Worm (Caenorhabditis elegans): ENCODE measurements around the gene faah-5.
"Not testable (repeated sequence)": the region's sequence is repeated elsewhere in the genome, so short reads cannot be mapped to it uniquely, and the experiment has no call there.

faah-5 gene

DNA sequence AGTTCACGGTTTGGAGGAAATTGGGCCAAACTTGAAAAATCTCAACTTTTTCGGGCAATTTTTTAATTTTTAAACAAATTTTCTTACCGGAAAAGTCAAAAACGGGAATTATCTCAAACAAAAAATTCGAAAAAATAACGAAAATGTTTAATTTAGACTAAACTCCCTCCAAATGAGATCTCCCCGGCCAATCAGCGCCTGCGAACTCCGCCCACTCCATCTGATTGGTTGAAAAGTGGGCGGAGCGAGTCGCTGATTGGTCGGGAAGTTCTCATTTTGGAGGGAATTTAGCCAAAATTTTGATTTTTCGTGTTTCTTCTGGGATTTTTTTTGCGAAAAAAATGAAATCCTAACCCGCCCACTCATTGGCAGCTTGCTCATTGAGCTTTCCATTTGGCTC lies 5.4 kb upstream of the faah-5 start:
- TF ChIP-seq sea-1 (GFP tag; conservative IDR thresholded peaks at IDR 0.05) = no peak
- no peak for TF ChIP-seq ets-7 (tag; optimal IDR thresholded peaks at IDR 0.05)
- no peak for TF ChIP-seq hnd-1 (tag; optimal IDR thresholded peaks at IDR 0.05)
- no peak for TF ChIP-seq B0310.2 (tag; optimal IDR thresholded peaks at IDR 0.05)
- no peak for TF ChIP-seq pes-1 (GFP tag; IDR thresholded peaks at IDR 0.05)
- no peak for TF ChIP-seq flt-1 (GFP tag; IDR thresholded peaks at IDR 0.05)
- TF ChIP-seq ceh-36 (tag; optimal IDR thresholded peaks at IDR 0.05) = no peak
- no peak for TF ChIP-seq tbx-37 (GFP tag; conservative IDR thresholded peaks at IDR 0.05)
- no peak for TF ChIP-seq tbx-11 (GFP tag; IDR thresholded peaks at IDR 0.05)
- no peak for TF ChIP-seq hmbx-1 (tag; optimal IDR thresholded peaks at IDR 0.05)
- TF ChIP-seq scrt-1 (GFP tag; IDR thresholded peaks at IDR 0.05) = no peak
- TF ChIP-seq F13C5.2 (tag; optimal IDR thresholded peaks at IDR 0.05) = no peak

DNA sequence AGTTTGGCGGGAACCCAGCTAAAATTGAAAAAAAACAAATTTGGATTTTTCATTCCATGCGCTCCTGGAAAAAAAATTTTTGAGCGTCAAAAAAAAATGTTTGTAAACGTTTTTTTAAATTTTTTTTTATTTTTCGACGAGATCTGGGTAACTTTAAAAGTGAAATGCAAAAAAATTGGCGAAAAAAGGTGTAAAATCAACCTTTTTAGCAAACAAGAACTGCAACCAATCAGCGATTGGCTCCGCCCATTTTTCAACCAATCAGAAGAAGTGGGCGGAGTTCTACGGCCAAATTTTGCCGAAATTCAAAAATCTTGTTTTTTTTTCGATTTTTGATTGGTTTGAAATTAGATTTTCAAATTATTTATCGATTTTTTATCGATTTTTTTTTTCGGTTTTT lies 4.3 kb upstream of the faah-5 start:
- TF ChIP-seq hmg-4 (GFP tag; optimal IDR thresholded peaks at IDR 0.05) (no peak), ets-7 (tag; optimal IDR thresholded peaks at IDR 0.05) (no peak), hnd-1 (tag; optimal IDR thresholded peaks at IDR 0.05) (no peak), pes-1 (GFP tag; IDR thresholded peaks at IDR 0.05) (no peak), scrt-1 (GFP tag; IDR thresholded peaks at IDR 0.05) (no peak), F13C5.2 (tag; optimal IDR thresholded peaks at IDR 0.05) (no peak), flt-1 (GFP tag; IDR thresholded peaks at IDR 0.05) (no peak), ama-1 (optimal IDR thresholded peaks at IDR 0.05) (no peak), ceh-13 (GFP tag; optimal IDR thresholded peaks at IDR 0.05) (no peak), tra-4 (tag; optimal IDR thresholded peaks at IDR 0.05) (no peak), ceh-36 (tag; optimal IDR thresholded peaks at IDR 0.05) (no peak), sea-1 (GFP tag; conservative IDR thresholded peaks at IDR 0.05) (no peak), aly-1 (tag; optimal IDR thresholded peaks at IDR 0.05) (no peak), hmbx-1 (tag; optimal IDR thresholded peaks at IDR 0.05) (no peak), B0310.2 (tag; optimal IDR thresholded peaks at IDR 0.05) (no peak), tbx-11 (GFP tag; IDR thresholded peaks at IDR 0.05) (no peak), tbx-37 (GFP tag; conservative IDR thresholded peaks at IDR 0.05) (no peak)

DNA sequence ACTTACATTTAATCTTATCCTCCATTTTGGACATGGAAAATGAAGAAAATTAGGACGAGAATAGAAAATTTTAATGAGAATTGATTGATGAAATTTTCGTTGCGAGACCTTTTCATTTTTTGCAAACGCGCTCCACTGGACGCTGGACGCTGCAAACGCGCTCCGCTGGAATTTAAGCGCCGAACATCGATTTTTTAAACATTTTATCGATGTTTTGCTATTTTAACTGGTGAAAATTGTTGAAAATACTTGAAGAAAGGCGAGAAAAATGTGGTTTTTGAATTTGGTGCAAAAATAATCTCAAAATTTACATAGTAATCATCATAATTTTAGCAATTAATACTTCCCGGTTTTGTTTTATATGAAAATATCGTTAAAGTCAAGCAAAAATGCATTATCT lies 1.7 kb upstream of the faah-5 start, which contains the start of gene Y56A3A.41:
Gene Y56A3A.41 (minus strand): TSS at position 101 of the 400 bp plus-strand sequence.
- TF ChIP-seq hnd-1 (tag; optimal IDR thresholded peaks at IDR 0.05) (no peak), hmbx-1 (tag; optimal IDR thresholded peaks at IDR 0.05) (no peak)

DNA sequence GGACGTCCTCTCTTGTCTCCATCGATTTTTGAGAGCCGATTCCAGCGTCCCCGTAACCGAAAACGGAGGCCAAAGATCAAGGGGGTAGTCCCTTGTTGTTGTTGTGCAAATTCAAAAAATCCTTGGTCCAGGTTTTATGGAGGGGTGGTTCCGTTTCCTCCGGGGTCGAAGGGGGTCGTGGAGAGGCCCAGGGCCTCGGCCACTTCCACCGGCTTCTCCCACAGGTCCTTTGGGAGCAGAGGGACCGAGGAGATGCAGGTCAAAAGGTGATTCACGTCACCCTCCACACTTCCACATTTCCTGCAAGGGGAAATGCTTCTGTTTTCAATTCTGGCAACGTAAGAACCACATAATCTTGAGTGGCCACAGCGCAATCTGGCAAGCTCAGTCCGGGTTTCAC lies 7.5 kb downstream of the faah-5 start, which contains the start of gene fbxb-22:
Gene fbxb-22 (minus strand): TSS at position 61 of the 400 bp plus-strand sequence.
- not testable (repeated sequence) for TF ChIP-seq F13C5.2, aly-1, ceh-36 (tag; optimal IDR thresholded peaks at IDR 0.05)

DNA sequence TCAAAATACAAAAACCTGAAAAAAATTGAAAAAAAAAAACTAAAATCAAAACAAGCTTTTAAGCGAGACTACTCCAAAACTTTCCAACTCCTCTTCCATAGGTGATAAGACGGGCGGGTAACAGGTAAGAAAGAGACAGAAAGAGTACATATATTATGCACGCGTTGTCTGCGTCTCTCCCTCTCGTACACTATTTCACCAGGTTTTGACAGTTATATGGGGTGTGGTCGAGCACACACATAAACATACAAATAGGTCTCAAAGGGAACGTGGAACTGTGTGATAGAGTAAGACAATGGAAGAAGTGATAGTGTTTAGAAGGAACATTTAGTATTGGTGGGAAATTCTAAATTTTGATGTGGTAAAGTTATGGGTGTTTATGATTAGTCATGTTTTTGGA lies 9.7 kb downstream of the faah-5 start:
- TF ChIP-seq flt-1 (GFP tag; IDR thresholded peaks at IDR 0.05) (no peak), B0310.2 (tag; optimal IDR thresholded peaks at IDR 0.05) (no peak), tra-4 (tag; optimal IDR thresholded peaks at IDR 0.05) (no peak), F13C5.2 (tag; optimal IDR thresholded peaks at IDR 0.05) (no peak), ets-7 (tag; optimal IDR thresholded peaks at IDR 0.05) (no peak), pes-1 (GFP tag; IDR thresholded peaks at IDR 0.05) (no peak), sea-1 (GFP tag; conservative IDR thresholded peaks at IDR 0.05) (no peak), aly-1 (tag; optimal IDR thresholded peaks at IDR 0.05) (no peak), ceh-13 (GFP tag; optimal IDR thresholded peaks at IDR 0.05) (no peak), hnd-1 (tag; optimal IDR thresholded peaks at IDR 0.05) (no peak), ama-1 (optimal IDR thresholded peaks at IDR 0.05) (no peak)

DNA sequence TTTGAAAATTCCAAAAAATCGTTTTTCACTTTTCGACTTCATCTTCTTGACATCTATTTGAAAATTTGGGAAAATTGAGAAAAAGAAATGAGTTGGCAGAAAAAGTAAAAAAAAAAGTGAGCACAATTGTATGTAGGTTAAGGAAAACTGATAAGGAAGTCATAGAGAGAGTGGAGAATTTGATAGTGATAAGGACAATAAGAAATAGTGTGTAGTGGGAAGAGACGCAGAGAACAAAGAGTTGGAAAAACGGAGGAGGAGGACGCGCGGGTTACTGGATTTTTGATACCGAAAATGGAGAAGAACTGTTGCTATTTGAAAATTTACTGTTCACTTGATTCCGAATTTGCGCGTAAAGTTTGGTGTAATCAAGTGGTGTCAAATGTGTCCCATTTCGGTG lies 12.5 kb downstream of the faah-5 start, which contains the start of gene Y56A3A.6:
Gene Y56A3A.6 (minus strand): TSS at position 53 of the 400 bp plus-strand sequence.
- TF ChIP-seq pes-1 (GFP tag; IDR thresholded peaks at IDR 0.05) (no peak), ceh-36 (tag; optimal IDR thresholded peaks at IDR 0.05) (no peak), hmg-4 (GFP tag; optimal IDR thresholded peaks at IDR 0.05) (no peak), tra-4 (tag; optimal IDR thresholded peaks at IDR 0.05) (no peak), sea-1 (GFP tag; conservative IDR thresholded peaks at IDR 0.05) (no peak), hnd-1 (tag; optimal IDR thresholded peaks at IDR 0.05) (no peak), ama-1 (optimal IDR thresholded peaks at IDR 0.05) (no peak), ets-7 (tag; optimal IDR thresholded peaks at IDR 0.05) (no peak), hmbx-1 (tag; optimal IDR thresholded peaks at IDR 0.05) (no peak)

DNA sequence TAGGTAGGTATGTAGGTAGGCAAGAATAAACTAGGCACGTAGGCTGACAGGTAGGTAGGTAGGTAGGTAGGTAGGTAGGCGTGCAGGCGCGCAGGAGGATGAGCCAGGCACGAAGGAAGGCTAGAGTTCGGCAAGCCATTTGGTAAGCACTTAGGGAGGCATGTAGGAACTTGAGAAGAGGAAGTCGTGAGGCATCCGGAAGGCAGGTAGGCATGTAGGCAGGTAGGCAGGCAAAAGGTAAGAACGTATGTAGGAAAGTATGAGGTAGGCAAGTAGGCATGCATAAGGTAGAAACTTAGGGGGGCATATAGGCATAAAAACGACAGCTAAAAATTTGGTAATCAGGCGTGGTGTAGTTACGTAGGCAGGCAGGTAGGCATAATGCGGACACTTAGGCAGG lies 15.1 kb downstream of the faah-5 start:
- TF ChIP-seq F13C5.2 (tag; optimal IDR thresholded peaks at IDR 0.05) (no peak), scrt-1 (GFP tag; IDR thresholded peaks at IDR 0.05) (no peak), ets-7 (tag; optimal IDR thresholded peaks at IDR 0.05) (no peak), hmbx-1 (tag; optimal IDR thresholded peaks at IDR 0.05) (no peak), ama-1 (optimal IDR thresholded peaks at IDR 0.05) (no peak), flt-1 (GFP tag; IDR thresholded peaks at IDR 0.05) (no peak), hnd-1 (tag; optimal IDR thresholded peaks at IDR 0.05) (no peak), tra-4 (tag; optimal IDR thresholded peaks at IDR 0.05) (no peak)

DNA sequence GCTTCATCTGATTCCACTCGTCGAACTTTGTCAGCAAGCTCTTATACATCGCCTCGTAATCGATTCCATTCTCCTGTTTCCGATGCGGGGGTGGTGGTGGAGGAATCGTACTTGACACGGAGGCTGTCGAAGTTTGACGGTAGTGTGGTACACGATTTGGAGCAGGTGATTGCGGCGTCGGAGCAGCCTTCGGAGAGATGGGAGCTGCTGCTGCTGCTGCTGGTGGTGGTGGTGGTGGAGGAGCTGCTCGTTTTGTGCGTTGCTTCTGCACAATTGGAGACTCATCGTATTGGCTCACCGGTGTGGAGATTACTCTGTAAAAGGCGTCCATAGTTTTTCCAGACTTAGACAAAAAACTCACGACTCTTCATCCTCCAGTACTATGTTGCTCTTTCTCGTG lies 17.0 kb downstream of the faah-5 start:
- TF ChIP-seq ceh-13 (GFP tag; optimal IDR thresholded peaks at IDR 0.05) (no peak), sea-1 (GFP tag; conservative IDR thresholded peaks at IDR 0.05) (no peak), ets-7 (tag; optimal IDR thresholded peaks at IDR 0.05) (no peak), B0310.2 (tag; optimal IDR thresholded peaks at IDR 0.05) (no peak), hmbx-1 (tag; optimal IDR thresholded peaks at IDR 0.05) (no peak), ceh-36 (tag; optimal IDR thresholded peaks at IDR 0.05) (no peak), hmg-4 (GFP tag; optimal IDR thresholded peaks at IDR 0.05) (no peak), tbx-11 (GFP tag; IDR thresholded peaks at IDR 0.05) (no peak), hnd-1 (tag; optimal IDR thresholded peaks at IDR 0.05) (no peak), aly-1 (tag; optimal IDR thresholded peaks at IDR 0.05) (no peak), ama-1 (optimal IDR thresholded peaks at IDR 0.05) (no peak)
